Worm (Caenorhabditis elegans) whole organism, midembryonic: Measurements from ENCODE around the gene K06A9.2.

Source experiments
- T22C8.4 ChIP-seq: fragments of 200-800 bp; sonication (Bioruptor generic); IDR thresholded peaks from 2 replicates; pipeline ENCODE4 v1.3.6; 2022; ENCODE audit warnings: missing genetic modification characterization, missing compliant biosample characterization
- cog-1 ChIP-seq: sonication (generic microtip); optimal IDR thresholded peaks from 2 replicates; lab custom pipeline; 2016; ENCODE audit warnings: missing genetic modification characterization, missing compliant biosample characterization
- flt-1 ChIP-seq: fragments of 200-800 bp; sonication (Bioruptor generic); IDR thresholded peaks from 2 replicates; pipeline ENCODE4 v1.3.6; 2022; ENCODE audit warnings: missing genetic modification characterization, missing compliant biosample characterization
- klf-2 ChIP-seq: fragments of 200-800 bp; sonication (Bioruptor generic); conservative IDR thresholded peaks from 2 replicates; pipeline ENCODE4 v1.3.6; 2022; ENCODE audit warnings: missing genetic modification reagents, missing genetic modification characterization, missing compliant biosample characterization
- med-1 ChIP-seq: sonication (generic microtip); optimal IDR thresholded peaks from 2 replicates; lab custom pipeline; 2017; ENCODE audit warnings: missing genetic modification characterization, mild to moderate bottlenecking, missing compliant biosample characterization, antibody characterized with exemption, missing genetic modification reagents; ENCODE audit not compliant: insufficient read depth
- ref-1 ChIP-seq: fragments of 200-800 bp; sonication (Bioruptor generic); conservative IDR thresholded peaks from 2 replicates; pipeline ENCODE4 v1.3.6; 2022; ENCODE audit warnings: missing genetic modification reagents, missing genetic modification characterization, missing compliant biosample characterization
- tab-1 ChIP-seq: fragments of 200-800 bp; sonication (Bioruptor generic); IDR thresholded peaks from 2 replicates; pipeline ENCODE4 v1.3.6; 2022; ENCODE audit warnings: missing genetic modification characterization, missing compliant biosample characterization
- ztf-23 ChIP-seq: fragments of 200-800 bp; sonication (Bioruptor generic); IDR thresholded peaks from 2 replicates; pipeline ENCODE4 v1.3.6; 2022; ENCODE audit warnings: missing genetic modification reagents, missing genetic modification characterization, missing compliant biosample characterization
- ztf-29 ChIP-seq: fragments of 200-800 bp; sonication (Bioruptor generic); IDR thresholded peaks from 2 replicates; pipeline ENCODE4 v1.3.6; 2022; ENCODE audit warnings: missing genetic modification reagents, missing genetic modification characterization, missing compliant biosample characterization

Gene K06A9.2

DNA sequence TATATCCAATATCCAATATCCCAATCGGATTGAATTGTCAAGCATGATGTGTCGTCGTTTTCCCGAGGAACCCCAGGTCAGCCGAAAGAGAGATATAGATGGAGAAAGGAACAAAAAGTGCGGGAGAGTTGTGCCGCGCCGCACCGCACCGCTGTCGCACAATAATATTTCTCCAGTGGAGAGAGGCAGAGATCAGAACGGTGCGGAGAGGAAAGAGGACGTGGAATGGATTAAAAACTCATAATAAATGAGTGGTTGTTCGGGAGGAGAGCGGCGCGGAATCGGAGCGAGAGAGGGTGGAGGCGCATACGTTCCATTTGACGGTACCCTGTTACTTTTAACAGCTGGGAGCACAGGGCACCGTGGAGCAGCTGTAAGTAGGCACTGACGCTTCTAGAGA, 18.6 kb upstream of the K06A9.2 start:
- TF ChIP-seq ztf-23 (GFP tag; lab: Robert Waterston, UW) = no peak
- 0 out of 2 replicates have a peak, but pooled peaks have one; percentile 45 for TF ChIP-seq flt-1 (GFP tag; lab: Robert Waterston, UW)

DNA sequence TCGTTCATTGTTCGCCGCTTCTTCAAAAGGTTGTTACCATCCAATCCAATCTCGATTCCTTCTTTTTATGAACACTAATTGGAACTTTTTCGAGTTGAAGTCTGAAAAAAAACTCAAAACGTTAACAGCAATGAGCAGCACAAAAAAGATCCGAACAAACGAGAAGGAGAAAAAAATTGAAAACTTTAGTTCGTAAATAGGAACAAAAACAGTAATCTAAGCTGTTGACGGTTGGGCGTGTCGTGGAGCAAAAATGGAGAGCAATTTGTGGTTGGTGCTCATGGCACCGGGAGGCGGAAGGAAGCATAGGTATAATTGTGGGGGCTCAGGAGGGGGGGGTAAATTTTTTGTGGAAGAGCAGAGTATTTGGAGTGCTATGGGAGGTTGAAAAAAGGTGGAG, 14.8 kb upstream of the K06A9.2 start, which contains the start of gene toca-1:
toca-1 (minus strand) TSS at position 101 of the 400 bp plus-strand sequence.
- TF ChIP-seq med-1 (GFP tag; lab: Kevin White, UChicago) = no peak
- no peak for TF ChIP-seq ztf-29 (GFP tag; lab: Robert Waterston, UW)
- TF ChIP-seq cog-1 = no peak
- no peak for TF ChIP-seq flt-1 (GFP tag; lab: Robert Waterston, UW)
- no peak for TF ChIP-seq T22C8.4 (GFP tag; lab: Robert Waterston, UW)
- no peak for TF ChIP-seq ref-1 (GFP tag; lab: Robert Waterston, UW)
- no peak for TF ChIP-seq tab-1 (GFP tag; lab: Robert Waterston, UW)
- no peak for TF ChIP-seq klf-2

DNA sequence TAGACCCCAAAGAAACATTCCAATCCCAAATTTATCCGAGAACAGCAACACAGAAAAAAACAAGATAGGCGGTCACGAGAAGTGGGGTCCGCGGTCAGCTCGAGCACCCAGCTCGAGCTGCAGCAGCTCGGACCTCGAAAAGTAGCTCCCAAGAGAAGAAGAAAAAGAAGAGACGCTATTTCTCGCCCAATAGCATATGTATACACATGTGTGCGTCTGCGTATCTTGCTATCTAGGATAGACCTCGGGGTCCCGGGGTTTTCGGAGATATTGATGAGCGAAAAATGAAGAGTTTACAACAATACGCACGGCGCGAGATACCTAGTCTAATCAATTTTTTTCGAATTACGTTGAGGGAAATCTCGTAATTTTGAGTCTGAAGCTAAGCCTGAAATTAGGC, 14.1 kb upstream of the K06A9.2 start:
- TF ChIP-seq ztf-29 (GFP tag; lab: Robert Waterston, UW) = no peak

DNA sequence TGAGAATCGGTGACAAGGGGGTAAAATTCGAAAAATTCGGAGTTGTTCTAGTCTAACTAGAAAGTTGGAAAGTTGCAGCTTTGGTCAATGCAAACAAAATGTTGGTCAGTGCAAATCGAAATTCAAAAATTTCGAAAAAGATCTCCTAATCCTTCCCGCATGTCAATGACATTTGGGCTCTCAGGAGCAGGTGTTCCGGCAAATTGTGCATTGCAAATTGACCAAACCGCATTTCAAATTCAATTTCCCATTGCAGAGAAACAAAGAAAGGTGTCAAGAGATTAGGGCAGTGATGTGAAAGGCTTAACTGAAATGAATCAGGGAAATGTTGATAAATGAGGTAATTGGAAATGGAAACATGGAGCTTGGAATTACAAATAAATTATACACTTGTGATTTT, 12.9 kb upstream of the K06A9.2 start:
- TF ChIP-seq T22C8.4 (GFP tag; lab: Robert Waterston, UW) (no peak), cog-1 (no peak), med-1 (GFP tag; lab: Kevin White, UChicago) (no peak), klf-2 (no peak), ztf-29 (GFP tag; lab: Robert Waterston, UW) (no peak), ref-1 (GFP tag; lab: Robert Waterston, UW) (no peak), tab-1 (GFP tag; lab: Robert Waterston, UW) (no peak), ztf-23 (GFP tag; lab: Robert Waterston, UW) (no peak), flt-1 (GFP tag; lab: Robert Waterston, UW) (no peak)

DNA sequence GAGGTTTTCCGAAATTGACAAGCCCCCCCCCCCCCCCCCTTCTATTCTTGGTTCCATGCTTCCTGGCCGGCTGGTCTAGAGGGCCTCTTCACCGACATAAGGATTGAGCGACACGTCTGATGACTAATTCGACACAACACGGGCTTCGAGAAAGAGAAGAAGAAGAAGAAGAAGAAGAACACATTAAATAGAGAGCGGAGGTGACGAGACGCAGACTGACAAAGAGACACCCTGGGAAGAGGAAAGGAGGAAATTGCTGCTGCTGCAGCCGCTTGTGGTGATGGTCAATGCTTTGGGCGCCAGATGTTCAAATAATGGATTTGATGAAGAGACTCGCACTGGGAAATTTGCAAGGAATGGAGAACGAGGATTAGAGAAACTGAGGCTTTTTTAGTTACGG, 11.6 kb upstream of the K06A9.2 start:
- TF ChIP-seq flt-1 (GFP tag; lab: Robert Waterston, UW) (0 out of 2 replicates have a peak, but pooled peaks have one; percentile 47), tab-1 (GFP tag; lab: Robert Waterston, UW) (no peak), med-1 (GFP tag; lab: Kevin White, UChicago) (no peak), cog-1 (peak; percentile 55), ztf-23 (GFP tag; lab: Robert Waterston, UW) (no peak), T22C8.4 (GFP tag; lab: Robert Waterston, UW) (no peak), ztf-29 (GFP tag; lab: Robert Waterston, UW) (no peak)

DNA sequence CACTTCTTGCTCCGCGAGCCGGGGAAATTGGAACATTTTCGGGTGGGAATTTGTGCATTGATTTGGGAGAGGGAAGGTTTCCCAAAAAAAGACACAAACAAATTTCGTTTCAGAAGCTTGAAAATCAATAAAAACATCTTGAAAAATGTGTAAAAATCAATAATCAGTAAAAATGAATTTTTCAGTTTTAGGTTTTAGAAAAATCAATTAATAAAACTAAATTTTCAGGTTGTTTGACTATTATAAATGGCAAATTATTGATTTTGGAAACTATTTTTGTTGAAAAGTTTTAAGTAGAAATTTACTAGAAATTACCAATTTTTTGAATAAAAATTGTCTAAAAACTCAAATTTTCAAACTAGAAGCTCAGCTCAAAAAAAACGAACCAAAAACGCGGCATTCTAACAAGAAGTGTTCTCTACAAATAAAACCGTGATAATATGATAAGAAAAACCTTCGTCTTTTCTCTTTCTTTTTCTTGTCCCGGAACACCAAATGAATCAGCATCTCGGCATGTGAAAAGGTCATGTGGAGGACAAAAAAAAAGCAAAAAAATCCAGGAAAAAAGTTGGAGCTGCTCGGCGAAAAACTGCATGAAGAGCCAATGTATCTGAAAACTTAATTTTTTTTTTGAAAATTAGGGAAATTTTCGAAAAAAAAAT, 10.5 kb upstream of the K06A9.2 start:
- TF ChIP-seq T22C8.4 (GFP tag; lab: Robert Waterston, UW) = 0 out of 2 replicates have a peak, but pooled peaks have one; percentile 32
- TF ChIP-seq tab-1 (GFP tag; lab: Robert Waterston, UW) = no peak

DNA sequence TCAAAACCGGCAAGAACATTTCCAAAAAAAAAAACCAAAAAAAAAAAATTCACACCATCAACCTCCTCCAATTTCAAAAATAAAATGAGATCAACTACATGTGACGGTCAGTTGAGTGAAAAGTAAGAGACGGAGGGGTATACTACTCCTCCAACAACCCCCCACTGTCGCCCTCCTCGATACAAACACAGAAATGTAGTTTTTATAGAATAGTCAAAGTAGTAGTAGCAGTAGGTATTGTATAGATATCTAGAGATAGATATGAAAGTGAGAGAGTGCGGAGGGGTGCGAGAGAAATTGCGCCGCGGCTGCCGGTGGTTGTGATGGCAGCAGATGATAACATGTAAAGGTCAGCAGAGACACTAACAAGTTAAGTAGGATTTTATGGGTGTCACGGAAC, 8.8 kb upstream of the K06A9.2 start:
- TF ChIP-seq ztf-23 (GFP tag; lab: Robert Waterston, UW) (no peak), flt-1 (GFP tag; lab: Robert Waterston, UW) (no peak), tab-1 (GFP tag; lab: Robert Waterston, UW) (no peak), med-1 (GFP tag; lab: Kevin White, UChicago) (no peak), klf-2 (no peak), cog-1 (no peak), ztf-29 (GFP tag; lab: Robert Waterston, UW) (no peak), ref-1 (GFP tag; lab: Robert Waterston, UW) (no peak), T22C8.4 (GFP tag; lab: Robert Waterston, UW) (no peak)

DNA sequence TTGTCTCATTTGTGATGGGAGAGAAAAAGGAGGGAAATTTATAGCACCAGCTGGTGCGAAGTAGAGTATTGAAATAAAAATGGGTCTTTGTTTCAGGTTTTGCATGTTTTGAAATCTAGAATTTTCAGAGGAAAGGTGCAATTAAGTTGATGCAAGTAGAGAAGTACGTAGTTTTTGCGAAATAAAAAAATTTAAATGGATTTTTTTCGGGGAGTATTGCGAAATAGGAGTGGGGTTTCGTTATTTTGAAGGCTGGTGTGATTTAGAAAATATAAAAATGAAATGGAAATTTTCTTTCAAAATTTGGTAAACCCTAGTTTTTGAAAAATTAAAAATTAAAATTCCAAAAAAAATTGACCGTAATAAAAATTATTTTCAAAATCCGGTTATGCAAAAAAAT, 8.1 kb upstream of the K06A9.2 start:
- TF ChIP-seq flt-1 (GFP tag; lab: Robert Waterston, UW) (no peak), ztf-23 (GFP tag; lab: Robert Waterston, UW) (no peak), tab-1 (GFP tag; lab: Robert Waterston, UW) (no peak), cog-1 (no peak), ztf-29 (GFP tag; lab: Robert Waterston, UW) (no peak), klf-2 (no peak), ref-1 (GFP tag; lab: Robert Waterston, UW) (no peak), med-1 (GFP tag; lab: Kevin White, UChicago) (no peak), T22C8.4 (GFP tag; lab: Robert Waterston, UW) (no peak)

DNA sequence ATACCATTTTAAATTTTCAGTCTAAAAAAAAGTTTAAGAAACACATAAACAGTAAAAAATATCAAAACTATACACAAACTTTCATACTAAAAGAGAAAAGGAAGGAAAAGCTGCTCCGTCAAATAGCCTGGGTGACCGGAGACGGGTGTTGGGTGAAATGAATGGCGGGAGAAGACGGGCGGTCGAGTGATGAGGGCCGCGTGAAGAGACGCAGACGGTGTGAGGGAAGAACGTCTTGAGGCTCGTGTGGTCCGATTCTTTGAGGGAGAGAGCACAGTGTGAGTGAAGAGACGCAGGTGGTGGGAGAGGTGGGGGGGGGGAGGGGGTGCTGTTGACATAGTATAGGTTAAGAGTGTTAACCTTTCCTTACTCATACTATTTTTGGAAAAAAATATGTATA, 7.2 kb upstream of the K06A9.2 start:
- TF ChIP-seq ref-1 (GFP tag; lab: Robert Waterston, UW) = no peak
- TF ChIP-seq ztf-23 (GFP tag; lab: Robert Waterston, UW) = no peak
- TF ChIP-seq klf-2 = no peak
- no peak for TF ChIP-seq T22C8.4 (GFP tag; lab: Robert Waterston, UW)
- TF ChIP-seq cog-1 = no peak

DNA sequence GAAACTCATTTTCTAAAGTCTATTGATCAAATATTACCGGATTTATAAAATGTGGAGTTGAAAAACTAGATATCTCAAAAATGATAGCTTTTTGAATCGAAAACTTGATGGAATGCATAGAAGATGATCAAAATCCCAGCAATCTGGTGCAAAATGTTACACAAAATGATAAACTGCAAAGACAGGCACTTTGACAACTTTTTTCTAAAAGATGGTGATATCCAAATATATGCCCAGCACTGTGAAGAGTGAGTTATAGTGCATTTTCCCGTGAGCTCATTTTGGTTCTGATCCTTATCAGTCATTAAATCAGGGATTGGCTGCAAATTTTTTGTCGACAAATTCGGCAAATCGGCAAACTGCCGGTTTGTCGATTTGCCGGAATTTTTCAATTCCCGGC, 905 bp upstream of the K06A9.2 start, which contains the start of gene K06A9.3:
K06A9.3 (minus strand) TSS at position 101 of the 400 bp plus-strand sequence.
- TF ChIP-seq tab-1 (GFP tag; lab: Robert Waterston, UW) = no peak
- no peak for TF ChIP-seq T22C8.4 (GFP tag; lab: Robert Waterston, UW)
- TF ChIP-seq ref-1 (GFP tag; lab: Robert Waterston, UW) = no peak

DNA sequence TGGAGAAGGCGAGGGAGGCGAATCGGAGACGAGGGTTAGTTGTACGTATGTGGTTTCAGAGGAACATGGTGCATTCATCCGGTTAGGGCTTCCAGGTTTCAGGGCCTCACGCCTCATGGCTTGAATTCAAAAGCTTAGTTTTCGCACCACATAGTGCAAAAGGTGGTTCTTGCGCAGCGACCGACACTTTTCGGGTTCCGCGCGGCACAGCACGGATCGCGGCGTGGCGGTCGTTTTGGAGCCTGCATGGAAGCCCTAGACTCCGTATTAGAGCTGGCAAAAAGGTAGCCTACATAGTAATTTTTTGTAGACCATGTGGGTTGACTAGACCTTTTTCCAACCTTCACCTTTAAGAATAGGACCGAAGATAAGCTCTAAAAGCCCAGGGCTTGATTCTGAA, 2.7 kb downstream of the K06A9.2 start:
- TF ChIP-seq klf-2 = no peak
- no peak for TF ChIP-seq ref-1 (GFP tag; lab: Robert Waterston, UW)
- TF ChIP-seq T22C8.4 (GFP tag; lab: Robert Waterston, UW) = no peak
- no peak for TF ChIP-seq tab-1 (GFP tag; lab: Robert Waterston, UW)
- TF ChIP-seq ztf-23 (GFP tag; lab: Robert Waterston, UW) = no peak
- TF ChIP-seq flt-1 (GFP tag; lab: Robert Waterston, UW) = no peak
- TF ChIP-seq cog-1 = no peak
